Fruit fly (Drosophila melanogaster) whole organism, wandering third instar larva: ENCODE measurements around the gene CG13024.

ENCODE experiments used
- Abd-B ChIP-seq: fragments of >200 bp; optimal IDR thresholded peaks from 2 replicates; lab custom pipeline; 2017; ENCODE audit warnings: missing biosample characterization, missing genetic modification characterization
- GATAd ChIP-seq: sonication (Bioruptor generic); optimal IDR thresholded peaks from 2 replicates; lab custom pipeline; 2016; ENCODE audit warnings: missing biosample characterization, missing genetic modification characterization
- Hr78 ChIP-seq: fragments of >200 bp; optimal IDR thresholded peaks from 2 replicates; lab custom pipeline; 2017; ENCODE audit warnings: missing biosample characterization, missing genetic modification characterization
- Sp1 ChIP-seq: fragments of 200-800 bp; sonication (Bioruptor generic); optimal IDR thresholded peaks from 3 replicates; lab custom pipeline; 2019; ENCODE audit warnings: missing biosample characterization, mild to moderate bottlenecking, missing genetic modification characterization, moderate library complexity
- dl ChIP-seq, 2 experiments: fragments of 175-275, 200-275 bp in 1 of 2; fragments of 200-275 bp in 1 of 2; sonication (Bioruptor generic); optimal IDR thresholded peaks; lab custom pipeline; 2018; ENCODE audit warnings: mild to moderate bottlenecking in 2 of 2, missing biosample characterization in 2 of 2, missing genetic modification characterization in 2 of 2, moderate library complexity in 2 of 2; ENCODE audit not compliant: partially characterized antibody in 2 of 2, insufficient read depth in 1 of 2
- dmrt93B ChIP-seq: fragments of 200-800 bp; sonication (Bioruptor generic); optimal IDR thresholded peaks from 2 replicates; lab custom pipeline; 2018; ENCODE audit warnings: missing biosample characterization, mild to moderate bottlenecking, missing genetic modification characterization
- dsf ChIP-seq: sonication (Bioruptor generic); optimal IDR thresholded peaks from 2 replicates; lab custom pipeline; 2016; ENCODE audit warnings: missing biosample characterization, missing genetic modification characterization, borderline replicate concordance
- pan ChIP-seq: fragments of >200 bp; optimal IDR thresholded peaks from 2 replicates; lab custom pipeline; 2017
- psq ChIP-seq: fragments of 200-800 bp; sonication (Bioruptor generic); optimal IDR thresholded peaks from 3 replicates; lab custom pipeline; 2017; ENCODE audit warnings: missing biosample characterization, mild to moderate bottlenecking, missing genetic modification characterization, moderate library complexity
- sv ChIP-seq: fragments of 200-800 bp; sonication (Bioruptor generic); optimal IDR thresholded peaks from 3 replicates; lab custom pipeline; 2016; ENCODE audit warnings: missing biosample characterization, missing genetic modification characterization

DNA sequence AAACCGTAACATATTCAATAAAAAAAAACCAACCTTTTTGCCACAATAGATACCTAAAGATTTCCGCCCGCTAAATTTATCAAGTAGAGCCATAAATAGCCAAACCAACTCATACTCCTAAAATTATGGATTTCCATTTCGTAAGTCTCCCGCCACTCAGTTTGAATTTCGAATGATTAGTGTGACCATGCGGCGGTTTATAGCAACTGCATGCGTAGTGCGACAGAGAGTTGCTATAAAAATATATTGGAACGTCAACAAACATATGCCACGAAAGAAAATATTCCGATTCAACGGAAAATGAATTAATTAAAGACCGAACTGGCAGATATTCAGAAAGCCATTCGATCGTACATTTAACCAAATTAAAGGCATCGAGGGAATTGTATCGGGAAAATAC lies 46.1 kb downstream of the CG13024 start, which contains the start of gene CG9706:
- TF ChIP-seq dsf (GFP tag; lab: Kevin White, UChicago) (no peak), pan (lab: Kevin White, UChicago) (no peak), dmrt93B (GFP tag; lab: Kevin White, UChicago) (no peak), Hr78 (GFP tag; lab: Kevin White, UChicago) (no peak), dl (GFP tag; optimal IDR thresholded peaks at IDR 0.05; lab: Kevin White, UChicago; ENCODE audit: insufficient read depth in 1 of 2, partially characterized antibody in 2 of 2) (no peak), GATAd (GFP tag; lab: Kevin White, UChicago) (no peak), Abd-B (GFP tag; lab: Kevin White, UChicago) (no peak), sv (GFP tag; lab: Kevin White, UChicago) (no peak), psq (GFP tag; lab: Kevin White, UChicago) (no peak), Sp1 (GFP tag; lab: Kevin White, UChicago) (no peak)
